Fruit fly (Drosophila melanogaster) whole organism, prepupa: ENCODE data around the gene CG14506.

Experiments used
- Blimp-1 ChIP-seq: fragments of 200-800 bp; sonication (Bioruptor generic); optimal IDR thresholded peaks from 3 replicates; lab custom pipeline; 2017; ENCODE audit warnings: missing biosample characterization, missing genetic modification characterization, mild to moderate bottlenecking, moderate library complexity, missing genetic modification reagents
- CG11294 ChIP-seq: fragments of 200-800 bp; sonication (Bioruptor generic); IDR thresholded peaks from 2 replicates; pipeline ENCODE4 v1.3.6; 2022; ENCODE audit warnings: missing biosample characterization, missing genetic modification characterization
- CG11762 ChIP-seq: fragments of 200-800 bp; sonication (Bioruptor generic); optimal IDR thresholded peaks from 3 replicates; lab custom pipeline; 2016; ENCODE audit warnings: missing biosample characterization, missing genetic modification characterization; ENCODE audit not compliant: insufficient read depth
- CG11902 ChIP-seq: fragments of 200-800 bp; sonication (Bioruptor generic); optimal IDR thresholded peaks from 3 replicates; lab custom pipeline; 2016; ENCODE audit warnings: missing biosample characterization, missing genetic modification characterization
- CG16779 ChIP-seq: fragments of 200-800 bp; sonication (Bioruptor generic); optimal IDR thresholded peaks from 3 replicates; lab custom pipeline; 2017; ENCODE audit warnings: missing biosample characterization, mild to moderate bottlenecking, missing genetic modification characterization
- CG3032 ChIP-seq: fragments of 200-800 bp; optimal IDR thresholded peaks from 2 replicates; lab custom pipeline; 2019; ENCODE audit warnings: missing biosample characterization, mild to moderate bottlenecking, missing genetic modification characterization, moderate library complexity
- CG31627 ChIP-seq: fragments of 200-800 bp; sonication (Bioruptor generic); optimal IDR thresholded peaks from 3 replicates; lab custom pipeline; 2016; ENCODE audit warnings: missing biosample characterization, missing genetic modification characterization
- CG32006 ChIP-seq: fragments of 200-800 bp; sonication (Bioruptor generic); optimal IDR thresholded peaks from 3 replicates; lab custom pipeline; 2017; ENCODE audit warnings: missing biosample characterization, mild to moderate bottlenecking, missing genetic modification characterization
- CG34406 ChIP-seq: fragments of 200-800 bp; sonication (Bioruptor generic); optimal IDR thresholded peaks from 3 replicates; lab custom pipeline; 2016; ENCODE audit warnings: missing biosample characterization, missing genetic modification characterization
- CG3919 ChIP-seq: fragments of 200-800 bp; sonication (Bioruptor generic); optimal IDR thresholded peaks from 3 replicates; lab custom pipeline; 2016; ENCODE audit warnings: missing biosample characterization, missing genetic modification characterization
- CG6163 ChIP-seq: fragments of 200-800 bp; sonication (Bioruptor generic); IDR thresholded peaks from 3 replicates; pipeline ENCODE4 v1.3.6; 2022; ENCODE audit warnings: missing biosample characterization, missing genetic modification characterization
- CG6276 ChIP-seq: fragments of 200-800 bp; sonication (Bioruptor generic); optimal IDR thresholded peaks from 2 replicates; lab custom pipeline; 2017; ENCODE audit warnings: missing biosample characterization, mild to moderate bottlenecking, missing genetic modification characterization
- CG6808 ChIP-seq: fragments of 200-800 bp; sonication (Bioruptor generic); optimal IDR thresholded peaks from 3 replicates; lab custom pipeline; 2017; ENCODE audit warnings: missing biosample characterization, missing genetic modification characterization, mild to moderate bottlenecking, moderate library complexity, missing genetic modification reagents
- CG7368 ChIP-seq: fragments of 200-800 bp; sonication (Bioruptor generic); optimal IDR thresholded peaks from 3 replicates; lab custom pipeline; 2016; ENCODE audit warnings: missing biosample characterization, missing genetic modification characterization
- CG8119 ChIP-seq: fragments of 200-800 bp; sonication (Bioruptor generic); IDR thresholded peaks from 3 replicates; pipeline ENCODE4 v1.3.6; 2022; ENCODE audit warnings: missing biosample characterization, missing genetic modification characterization
- Eip75B ChIP-seq: fragments of 200-800 bp; sonication (Bioruptor generic); optimal IDR thresholded peaks from 3 replicates; lab custom pipeline; 2016; ENCODE audit warnings: missing biosample characterization, missing genetic modification characterization
- Eip78C ChIP-seq: fragments of 200-800 bp; sonication (Bioruptor generic); peaks from one replicate; lab custom pipeline; 2016; ENCODE audit warnings: missing biosample characterization, missing genetic modification characterization
- Eip93F ChIP-seq: fragments of 200-800 bp; sonication (Bioruptor generic); optimal IDR thresholded peaks from 2 replicates; lab custom pipeline; 2016; ENCODE audit warnings: missing biosample characterization, mild to moderate bottlenecking, missing genetic modification characterization
- Ets21C ChIP-seq: fragments of 200-800 bp; sonication (Bioruptor generic); optimal IDR thresholded peaks from 3 replicates; lab custom pipeline; 2016; ENCODE audit warnings: missing biosample characterization, missing genetic modification characterization
- Ets96B ChIP-seq: fragments of 200-800 bp; optimal IDR thresholded peaks from 2 replicates; lab custom pipeline; 2019; ENCODE audit warnings: missing biosample characterization, mild to moderate bottlenecking, missing genetic modification characterization, moderate library complexity
- Gug ChIP-seq: fragments of 200-800 bp; sonication (Bioruptor generic); IDR thresholded peaks from 2 replicates; pipeline ENCODE4 v1.3.6; 2022; ENCODE audit warnings: missing biosample characterization, missing genetic modification characterization
- Hr38 ChIP-seq: sonication (Bioruptor generic); optimal IDR thresholded peaks from 2 replicates; lab custom pipeline; 2016; ENCODE audit warnings: missing biosample characterization, missing genetic modification characterization
- Hr4 ChIP-seq: fragments of 200-800 bp; sonication (Bioruptor generic); optimal IDR thresholded peaks from 3 replicates; lab custom pipeline; 2016; ENCODE audit warnings: missing biosample characterization, missing genetic modification characterization
- Lpt ChIP-seq: fragments of 200-800 bp; sonication (Bioruptor generic); optimal IDR thresholded peaks from 3 replicates; lab custom pipeline; 2016; ENCODE audit warnings: missing biosample characterization, missing genetic modification characterization
- Met ChIP-seq: fragments of 200-800 bp; sonication (Bioruptor generic); optimal IDR thresholded peaks from 3 replicates; lab custom pipeline; 2016; ENCODE audit warnings: missing biosample characterization, missing genetic modification characterization
- OdsH ChIP-seq: fragments of 200-800 bp; sonication (Bioruptor generic); optimal IDR thresholded peaks from 3 replicates; lab custom pipeline; 2016; ENCODE audit warnings: missing biosample characterization, missing genetic modification characterization
- Sox102F ChIP-seq: fragments of 200-800 bp; sonication (Bioruptor generic); optimal IDR thresholded peaks from 2 replicates; lab custom pipeline; 2016; ENCODE audit warnings: missing biosample characterization, mild to moderate bottlenecking, missing genetic modification characterization
- Sox15 ChIP-seq: fragments of 200-800 bp; sonication (Bioruptor generic); optimal IDR thresholded peaks from 3 replicates; lab custom pipeline; 2016; ENCODE audit warnings: missing biosample characterization, missing genetic modification characterization
- achi ChIP-seq: fragments of 200-800 bp; sonication (Bioruptor generic); optimal IDR thresholded peaks from 3 replicates; lab custom pipeline; 2016; ENCODE audit warnings: missing biosample characterization, missing genetic modification characterization
- acj6 ChIP-seq: fragments of 200-800 bp; sonication (Bioruptor generic); optimal IDR thresholded peaks from 3 replicates; lab custom pipeline; 2016; ENCODE audit warnings: missing biosample characterization, missing genetic modification characterization
- cyc ChIP-seq: fragments of 200-800 bp; sonication (Bioruptor generic); optimal IDR thresholded peaks from 3 replicates; lab custom pipeline; 2016; ENCODE audit warnings: missing biosample characterization, missing genetic modification characterization
- dac ChIP-seq: fragments of 200-800 bp; sonication (Bioruptor generic); optimal IDR thresholded peaks from 2 replicates; lab custom pipeline; 2017; ENCODE audit warnings: missing biosample characterization, mild to moderate bottlenecking, missing genetic modification characterization
- eg ChIP-seq: fragments of 200-800 bp; sonication (Bioruptor generic); IDR thresholded peaks from 3 replicates; pipeline ENCODE4 v1.3.6; 2022; ENCODE audit warnings: missing biosample characterization, missing genetic modification characterization
- esn ChIP-seq: fragments of 200-800 bp; sonication (Bioruptor generic); optimal IDR thresholded peaks from 2 replicates; lab custom pipeline; 2016; ENCODE audit warnings: missing biosample characterization, mild to moderate bottlenecking, missing genetic modification characterization, moderate library complexity
- fd59A ChIP-seq: fragments of 200-800 bp; sonication (Bioruptor generic); optimal IDR thresholded peaks from 2 replicates; lab custom pipeline; 2017; ENCODE audit warnings: missing biosample characterization, mild to moderate bottlenecking, missing genetic modification characterization, missing genetic modification reagents
- fd85E ChIP-seq: fragments of 200-800 bp; sonication (Bioruptor generic); optimal IDR thresholded peaks from 3 replicates; lab custom pipeline; 2016; ENCODE audit warnings: missing biosample characterization, missing genetic modification characterization
- fkh ChIP-seq: fragments of 200-800 bp; sonication (Bioruptor generic); optimal IDR thresholded peaks from 3 replicates; lab custom pipeline; 2017; ENCODE audit warnings: missing biosample characterization, mild to moderate bottlenecking, missing genetic modification characterization, moderate library complexity
- lz ChIP-seq: fragments of 200-800 bp; sonication (Bioruptor generic); optimal IDR thresholded peaks from 3 replicates; lab custom pipeline; 2016; ENCODE audit warnings: missing biosample characterization, missing genetic modification characterization
- net ChIP-seq: fragments of 200-800 bp; sonication (Bioruptor generic); optimal IDR thresholded peaks from 3 replicates; lab custom pipeline; 2016; ENCODE audit warnings: missing biosample characterization, missing genetic modification characterization
- pdm3 ChIP-seq: fragments of 200-800 bp; sonication (Bioruptor generic); optimal IDR thresholded peaks from 3 replicates; lab custom pipeline; 2016; ENCODE audit warnings: missing biosample characterization, missing genetic modification characterization
- salr ChIP-seq, 2 experiments: fragments of 200-800 bp; sonication (Bioruptor generic); optimal IDR thresholded peaks; 3 replicates each; lab custom pipeline; 2016 to 2018; ENCODE audit warnings: missing biosample characterization in 2 of 2, missing genetic modification characterization in 2 of 2, mild to moderate bottlenecking in 1 of 2
- spab ChIP-seq: fragments of 200-800 bp; sonication (Bioruptor generic); optimal IDR thresholded peaks from 2 replicates; lab custom pipeline; 2017; ENCODE audit warnings: missing biosample characterization, mild to moderate bottlenecking, missing genetic modification characterization, missing genetic modification reagents
- ss ChIP-seq, 2 experiments: fragments of 200-800 bp; sonication (Bioruptor generic); optimal IDR thresholded peaks; 2 replicates in 1 of 2; 3 replicates in 1 of 2; lab custom pipeline; 2017 to 2018; ENCODE audit warnings: mild to moderate bottlenecking in 2 of 2, missing biosample characterization in 2 of 2, missing genetic modification characterization in 2 of 2, moderate library complexity in 1 of 2
- svp ChIP-seq: fragments of 200-800 bp; sonication (Bioruptor generic); peaks from one replicate; lab custom pipeline; 2016; ENCODE audit warnings: missing biosample characterization, missing genetic modification characterization
- vri ChIP-seq: fragments of 200-800 bp; sonication (Bioruptor generic); optimal IDR thresholded peaks from 3 replicates; lab custom pipeline; 2016; ENCODE audit warnings: missing biosample characterization, mild to moderate bottlenecking, missing genetic modification characterization

CG14506 gene

DNA sequence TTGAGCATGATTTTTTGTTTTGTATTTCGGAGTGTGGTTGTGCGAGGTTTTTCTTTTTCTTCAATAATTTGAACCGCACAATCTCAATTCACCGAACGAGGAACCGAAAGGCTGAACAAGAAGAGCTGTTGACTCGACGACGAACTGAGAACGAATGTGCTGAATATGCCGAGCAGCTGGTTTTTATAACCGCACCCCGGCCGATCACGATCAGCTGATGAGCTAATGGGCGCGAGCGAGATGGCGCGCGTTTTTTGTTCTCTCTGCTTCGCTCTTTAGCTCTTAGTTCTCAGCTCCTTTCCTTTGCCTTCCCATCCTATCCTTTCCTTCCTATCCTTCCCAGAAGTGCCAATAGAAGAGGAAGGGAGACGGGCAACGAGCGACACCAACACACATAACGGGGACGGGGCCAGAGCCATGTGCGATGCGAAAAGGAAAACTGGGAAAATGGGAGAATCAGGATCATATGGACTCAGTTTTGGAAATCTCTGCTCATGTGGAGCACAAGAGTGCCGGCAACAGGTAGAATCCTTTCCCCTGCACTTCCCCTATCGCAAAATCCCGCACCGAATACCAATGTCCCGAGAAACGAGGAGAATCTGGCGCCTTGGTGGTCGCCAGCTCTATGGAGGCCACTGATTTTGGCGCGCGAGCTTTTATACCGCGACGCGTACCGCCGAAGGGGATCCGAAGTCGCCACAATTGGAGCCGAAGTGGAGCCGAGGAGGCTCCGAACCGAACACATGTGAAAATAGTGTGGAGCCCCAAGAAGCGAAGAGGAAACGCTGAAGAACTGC lies 41.6 kb downstream of the CG14506 start, which contains the start of gene stg (continued):
- TF ChIP-seq Met (GFP tag; lab: Kevin White, UChicago) = no peak
- TF ChIP-seq Sox102F (GFP tag; lab: Kevin White, UChicago) = no peak
- no peak for TF ChIP-seq CG32006 (GFP tag; lab: Kevin White, UChicago)
- TF ChIP-seq svp (GFP tag; lab: Kevin White, UChicago) = peak; percentile 59
- 0 out of 2 replicates have a peak, but pooled peaks have one; percentile 10 for TF ChIP-seq CG11294 (GFP tag; lab: Robert Waterston, UW)
- no peak for TF ChIP-seq dac (GFP tag; lab: Kevin White, UChicago)
- no peak for TF ChIP-seq fd59A
- TF ChIP-seq ss (GFP tag; optimal IDR thresholded peaks at IDR 0.05; lab: Kevin White, UChicago) = peak in 1 of 2 experiments; percentile 63
- TF ChIP-seq fkh (GFP tag; lab: Kevin White, UChicago) = no peak
- no peak for TF ChIP-seq spab (GFP tag; lab: Kevin White, UChicago)
- TF ChIP-seq Sox15 (GFP tag; lab: Kevin White, UChicago) = no peak
- TF ChIP-seq CG34406 (GFP tag; lab: Kevin White, UChicago) = no peak
- no peak for TF ChIP-seq CG11902 (GFP tag; lab: Kevin White, UChicago)
- no peak for TF ChIP-seq CG8119 (GFP tag; lab: Robert Waterston, UW)
- TF ChIP-seq vri (GFP tag; lab: Kevin White, UChicago) = peak; percentile 42
- TF ChIP-seq eg = no peak; the same call in 2 of the 3 replicates
- TF ChIP-seq Ets96B = no peak
- no peak for TF ChIP-seq Eip93F (GFP tag; lab: Kevin White, UChicago)
- TF ChIP-seq CG3032 (tag; lab: Kevin White, UChicago) = no peak
- no peak for TF ChIP-seq pdm3 (GFP tag; lab: Kevin White, UChicago)
- no peak for TF ChIP-seq acj6 (GFP tag; lab: Kevin White, UChicago)
- TF ChIP-seq Eip78C (GFP tag; lab: Kevin White, UChicago) = peak; percentile 63
- no peak for TF ChIP-seq CG3919 (GFP tag; lab: Kevin White, UChicago)
- TF ChIP-seq Ets21C = no peak
- TF ChIP-seq CG7368 (GFP tag; lab: Kevin White, UChicago) = no peak
- TF ChIP-seq cyc (GFP tag; lab: Kevin White, UChicago) = no peak
- no peak for TF ChIP-seq CG6808
- TF ChIP-seq CG16779 (tag; lab: Kevin White, UChicago) = no peak
- no peak for TF ChIP-seq CG6276 (GFP tag; lab: Kevin White, UChicago)
- no peak for TF ChIP-seq achi (GFP tag; lab: Kevin White, UChicago)

DNA sequence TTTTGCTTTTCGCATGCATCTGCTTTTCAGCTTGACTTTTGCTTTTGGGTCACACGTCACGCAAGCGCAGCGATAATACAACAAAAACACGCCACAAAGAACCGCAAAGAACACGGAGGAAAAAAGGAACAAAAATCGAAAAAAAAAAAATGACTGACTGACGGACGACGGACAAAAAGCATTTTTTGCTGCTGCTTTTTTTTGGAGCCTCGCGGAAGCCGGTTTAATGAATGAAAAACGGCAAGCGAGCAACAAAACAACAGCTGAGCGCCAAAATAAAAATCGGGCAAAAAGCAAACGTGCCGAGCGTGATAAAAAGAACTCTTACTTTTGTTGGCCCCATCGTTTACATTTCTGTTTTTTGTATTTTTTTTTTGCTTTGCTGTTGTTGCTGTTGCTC lies 42.6 kb downstream of the CG14506 start:
- TF ChIP-seq Eip75B (GFP tag; lab: Kevin White, UChicago) (peak; percentile 81), svp (GFP tag; lab: Kevin White, UChicago) (peak; percentile 87), cyc (GFP tag; lab: Kevin White, UChicago) (peak; percentile 14), CG3919 (GFP tag; lab: Kevin White, UChicago) (peak; percentile 64), Eip93F (GFP tag; lab: Kevin White, UChicago) (peak; percentile 54), Hr4 (GFP tag; lab: Kevin White, UChicago) (no peak), Met (GFP tag; lab: Kevin White, UChicago) (peak; percentile 24), Sox15 (GFP tag; lab: Kevin White, UChicago) (no peak), vri (GFP tag; lab: Kevin White, UChicago) (peak; percentile 71), CG6163 (GFP tag; lab: Robert Waterston, UW) (peak; percentile 88), CG11902 (GFP tag; lab: Kevin White, UChicago) (no peak), Lpt (GFP tag; lab: Kevin White, UChicago) (peak; percentile 14), Sox102F (GFP tag; lab: Kevin White, UChicago) (peak; percentile 73), CG3032 (tag; lab: Kevin White, UChicago) (peak; percentile 81), salr (GFP tag; optimal IDR thresholded peaks at IDR 0.05; lab: Kevin White, UChicago) (peak in 1 of 2 experiments; percentile 73), CG7368 (GFP tag; lab: Kevin White, UChicago) (peak; percentile 62), lz (GFP tag; lab: Kevin White, UChicago) (no peak), CG6276 (GFP tag; lab: Kevin White, UChicago) (peak; percentile 38), Blimp-1 (GFP tag; lab: Kevin White, UChicago) (peak; percentile 97), spab (GFP tag; lab: Kevin White, UChicago) (peak; percentile 93), CG31627 (GFP tag; lab: Kevin White, UChicago) (no peak), Hr38 (GFP tag; lab: Kevin White, UChicago) (no peak), fkh (GFP tag; lab: Kevin White, UChicago) (no peak), Gug (GFP tag; lab: Robert Waterston, UW) (no peak), CG16779 (tag; lab: Kevin White, UChicago) (peak; percentile 85), CG11294 (GFP tag; lab: Robert Waterston, UW) (no peak), net (peak; percentile 78), fd59A (peak; percentile 79), pdm3 (GFP tag; lab: Kevin White, UChicago) (peak; percentile 54), OdsH (GFP tag; lab: Kevin White, UChicago) (peak; percentile 46), CG11762 (GFP tag; lab: Kevin White, UChicago) (peak; percentile 64), ss (GFP tag; optimal IDR thresholded peaks at IDR 0.05; lab: Kevin White, UChicago) (peak; percentile 97 to 99), esn (peak; percentile 44), fd85E (peak; percentile 40)
